Worm (Caenorhabditis elegans) whole organism, L1 larva: ENCODE measurements around the gene nhr-242.

ENCODE experiments used
- C34B4.2 ChIP-seq: sonication (generic microtip); optimal IDR thresholded peaks from 2 replicates; lab custom pipeline; 2017; ENCODE audit warnings: mild to moderate bottlenecking, missing genetic modification characterization, missing compliant biosample characterization
- aly-2 ChIP-seq: fragments of 150-350 bp; optimal IDR thresholded peaks from 2 replicates; lab custom pipeline; 2014; ENCODE audit warnings: missing biosample characterization, missing genetic modification characterization
- ceh-8 ChIP-seq: fragments of 200-800 bp; sonication (Bioruptor generic); optimal IDR thresholded peaks from 2 replicates; lab custom pipeline; 2018; ENCODE audit warnings: mild to moderate bottlenecking, missing genetic modification characterization, moderate library complexity, missing compliant biosample characterization
- ceh-88 ChIP-seq: fragments of 200-800 bp; sonication (Bioruptor generic); IDR thresholded peaks from 2 replicates; pipeline ENCODE4 v1.3.6; 2022; ENCODE audit warnings: missing genetic modification characterization, missing compliant biosample characterization
- elt-2 ChIP-seq: sonication (generic microtip); optimal IDR thresholded peaks from 2 replicates; lab custom pipeline; 2016; ENCODE audit warnings: missing genetic modification characterization, mild to moderate bottlenecking, inconsistent platforms, missing compliant biosample characterization, missing genetic modification reagents
- fos-1 ChIP-seq: fragments of 150-350 bp; optimal IDR thresholded peaks from 2 replicates; lab custom pipeline; 2014; ENCODE audit warnings: missing biosample characterization, missing genetic modification characterization
- lin-39 ChIP-seq: fragments of 150-350 bp; optimal IDR thresholded peaks from 2 replicates; lab custom pipeline; 2014; ENCODE audit warnings: missing biosample characterization, missing genetic modification reagents, missing genetic modification characterization
- lir-3 ChIP-seq: sonication (generic microtip); optimal IDR thresholded peaks from 2 replicates; lab custom pipeline; 2016; ENCODE audit warnings: mild to moderate bottlenecking, missing genetic modification characterization, moderate library complexity, missing compliant biosample characterization; ENCODE audit not compliant: poor library complexity
- nhr-11 ChIP-seq: fragments of 150-350 bp; optimal IDR thresholded peaks from 2 replicates; lab custom pipeline; 2014; ENCODE audit warnings: missing biosample characterization, missing genetic modification characterization
- nhr-12 ChIP-seq: sonication (generic microtip); optimal IDR thresholded peaks from 2 replicates; lab custom pipeline; 2017; ENCODE audit warnings: missing biosample characterization, missing genetic modification characterization
- snpc-4 ChIP-seq: fragments of 150-350 bp; optimal IDR thresholded peaks from 2 replicates; lab custom pipeline; 2014; ENCODE audit warnings: missing biosample characterization, missing genetic modification characterization
- zag-1 ChIP-seq: fragments of 150-350 bp; optimal IDR thresholded peaks from 2 replicates; lab custom pipeline; 2014; ENCODE audit warnings: missing biosample characterization, missing genetic modification characterization

- TF ChIP-seq fos-1 (no peak), ceh-8 (no peak), elt-2 (tag; lab: Kevin White, UChicago) (no peak), zag-1 (no peak), snpc-4 (tag; lab: Kevin White, UChicago) (no peak), nhr-12 (tag; lab: Kevin White, UChicago) (no peak), aly-2 (tag; lab: Kevin White, UChicago) (no peak), C34B4.2 (tag; lab: Kevin White, UChicago) (no peak), nhr-11 (tag; lab: Kevin White, UChicago) (no peak), lin-39 (no peak), ceh-88 (GFP tag; lab: Robert Waterston, UW) (no peak), lir-3 (no peak)
Measured at ce11 chrIV:2548766-2549165, 32.6 kb downstream of the nhr-242 start.
